Worm (Caenorhabditis elegans): ENCODE results near the gene clec-74.

DNA sequence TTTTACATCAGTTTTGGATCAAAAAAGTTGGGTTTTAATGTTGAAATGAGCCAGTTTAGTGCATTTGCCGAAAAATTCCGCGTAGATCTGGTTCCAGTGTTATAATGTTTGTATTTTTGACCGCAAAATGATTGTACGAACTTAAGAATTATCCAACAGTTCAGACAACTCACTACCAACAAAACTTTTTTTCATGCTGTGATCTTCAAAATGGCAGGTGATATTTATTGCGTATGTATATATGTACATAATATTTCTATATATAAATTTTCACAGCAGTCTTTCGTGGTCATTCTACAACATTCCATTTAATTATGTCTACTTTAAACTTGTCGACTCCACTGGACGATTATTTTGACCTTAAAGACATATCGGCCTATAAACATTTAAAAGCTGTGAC is 41.5 kb upstream of the clec-74 start, which contains the start of gene srz-20:
- TF ChIP-seq ztf-18 (tag; optimal IDR thresholded peaks at IDR 0.05): no peak
- TF ChIP-seq tbp1 (GFP tag; optimal IDR thresholded peaks at IDR 0.05): no peak
- no peak for TF ChIP-seq gei-17 (GFP tag; optimal IDR thresholded peaks at IDR 0.05)
- TF ChIP-seq ceh-91 (GFP tag; IDR thresholded peaks at IDR 0.05): no peak
- TF ChIP-seq F57A8.1 (GFP tag; optimal IDR thresholded peaks at IDR 0.05): no peak
- no peak for TF ChIP-seq F23B12.7 (tag; optimal IDR thresholded peaks at IDR 0.05; ENCODE audit: insufficient read depth)
- TF ChIP-seq him-1 (tag; optimal IDR thresholded peaks at IDR 0.05): no peak
- no peak for TF ChIP-seq ama-1 (optimal IDR thresholded peaks at IDR 0.05)
- no peak for TF ChIP-seq ama-1 (GFP tag; optimal IDR thresholded peaks at IDR 0.05)
- TF ChIP-seq snpc-1.3 (tag; optimal IDR thresholded peaks at IDR 0.05; ENCODE audit: insufficient read depth): no peak
- TF ChIP-seq dpl-1 (GFP tag; optimal IDR thresholded peaks at IDR 0.05): no peak
- TF ChIP-seq ztf-28 (GFP tag; IDR thresholded peaks at IDR 0.05): no peak
- TF ChIP-seq sea-2 (GFP tag; IDR thresholded peaks at IDR 0.05): no peak
